Fruit fly (Drosophila melanogaster) whole organism, wandering third instar larva: ENCODE measurements around the gene CG10730.

Source experiments
- Abd-B ChIP-seq: fragments of >200 bp; optimal IDR thresholded peaks from 2 replicates; lab custom pipeline; 2017; ENCODE audit warnings: missing biosample characterization, missing genetic modification characterization
- CG32264 ChIP-seq: fragments of 200-800 bp; sonication (Bioruptor generic); optimal IDR thresholded peaks from 2 replicates; lab custom pipeline; 2016; ENCODE audit warnings: missing biosample characterization, missing genetic modification characterization
- CG9705 ChIP-seq: fragments of 200-800 bp; sonication (Bioruptor generic); optimal IDR thresholded peaks from 2 replicates; lab custom pipeline; 2018; ENCODE audit warnings: missing biosample characterization, mild to moderate bottlenecking, missing genetic modification characterization
- CrebA ChIP-seq: fragments of 200-800 bp; sonication (Bioruptor generic); optimal IDR thresholded peaks from 2 replicates; lab custom pipeline; 2016; ENCODE audit warnings: missing biosample characterization, mild to moderate bottlenecking, missing genetic modification characterization, borderline replicate concordance
- Dfd ChIP-seq: fragments of >200 bp; optimal IDR thresholded peaks from 2 replicates; lab custom pipeline; 2017; ENCODE audit warnings: missing biosample characterization, missing genetic modification characterization
- Dif ChIP-seq: fragments of 200-275, 200-300 bp; sonication (Bioruptor generic); optimal IDR thresholded peaks from 2 replicates; lab custom pipeline; 2018; ENCODE audit warnings: missing biosample characterization, missing genetic modification characterization; ENCODE audit not compliant: partially characterized antibody
- GATAd ChIP-seq: sonication (Bioruptor generic); optimal IDR thresholded peaks from 2 replicates; lab custom pipeline; 2016; ENCODE audit warnings: missing biosample characterization, missing genetic modification characterization
- HLH106 ChIP-seq: fragments of 200-800 bp; optimal IDR thresholded peaks from 3 replicates; lab custom pipeline; 2019; ENCODE audit warnings: missing biosample characterization, mild to moderate bottlenecking, missing genetic modification characterization, moderate library complexity
- Hnf4 ChIP-seq: fragments of 200-800 bp; sonication (Bioruptor generic); optimal IDR thresholded peaks from 2 replicates; lab custom pipeline; 2016; ENCODE audit warnings: missing biosample characterization, mild to moderate bottlenecking, missing genetic modification characterization
- Hr78 ChIP-seq: fragments of >200 bp; optimal IDR thresholded peaks from 2 replicates; lab custom pipeline; 2017; ENCODE audit warnings: missing biosample characterization, missing genetic modification characterization
- Hr83 ChIP-seq: fragments of 200-300 bp; sonication (Bioruptor generic); optimal IDR thresholded peaks from 2 replicates; lab custom pipeline; 2016; ENCODE audit warnings: missing biosample characterization, mild to moderate bottlenecking, missing genetic modification characterization, moderate library complexity; ENCODE audit not compliant: poor library complexity, severe bottlenecking
- Jra ChIP-seq: sonication (Bioruptor generic); optimal IDR thresholded peaks from 2 replicates; lab custom pipeline; 2016; ENCODE audit warnings: missing biosample characterization, missing genetic modification characterization
- Mio ChIP-seq: sonication (Bioruptor generic); optimal IDR thresholded peaks from 2 replicates; lab custom pipeline; 2016; ENCODE audit warnings: missing biosample characterization, missing genetic modification characterization
- Myc ChIP-seq: fragments of >200 bp; optimal IDR thresholded peaks from 2 replicates; lab custom pipeline; 2017
- N ChIP-seq: fragments of >200 bp; optimal IDR thresholded peaks from 2 replicates; lab custom pipeline; 2018; ENCODE audit warnings: missing biosample characterization, missing external identifiers, missing genetic modification characterization
- OdsH ChIP-seq: fragments of 200-800 bp; sonication (Bioruptor generic); optimal IDR thresholded peaks from 2 replicates; lab custom pipeline; 2016; ENCODE audit warnings: missing biosample characterization, mild to moderate bottlenecking, missing genetic modification characterization
- Rel ChIP-seq, 2 experiments: fragments of 200-800 bp; sonication (Bioruptor generic) in 1 of 2; optimal IDR thresholded peaks; 2 replicates in 1 of 2; 3 replicates in 1 of 2; lab custom pipeline; 2016 to 2019; ENCODE audit warnings: mild to moderate bottlenecking in 2 of 2, missing biosample characterization in 2 of 2, missing genetic modification characterization in 2 of 2, moderate library complexity in 1 of 2
- Sp1 ChIP-seq: fragments of 200-800 bp; sonication (Bioruptor generic); optimal IDR thresholded peaks from 3 replicates; lab custom pipeline; 2019; ENCODE audit warnings: missing biosample characterization, mild to moderate bottlenecking, missing genetic modification characterization, moderate library complexity
- Vsx2 ChIP-seq: fragments of 200-300, 225-300 bp; sonication (Bioruptor generic); optimal IDR thresholded peaks from 2 replicates; lab custom pipeline; 2018; ENCODE audit warnings: missing biosample characterization, missing genetic modification characterization; ENCODE audit not compliant: partially characterized antibody
- br ChIP-seq: fragments of 200-800 bp; sonication (Bioruptor generic); optimal IDR thresholded peaks from 2 replicates; lab custom pipeline; 2016; ENCODE audit warnings: missing biosample characterization, missing genetic modification characterization
- brk ChIP-seq: fragments of 200-800 bp; sonication (Bioruptor generic); optimal IDR thresholded peaks from 2 replicates; lab custom pipeline; 2016; ENCODE audit warnings: missing biosample characterization, mild to moderate bottlenecking, missing genetic modification characterization
- dl ChIP-seq, 2 experiments: fragments of 175-275, 200-275 bp in 1 of 2; fragments of 200-275 bp in 1 of 2; sonication (Bioruptor generic); optimal IDR thresholded peaks; lab custom pipeline; 2018; ENCODE audit warnings: mild to moderate bottlenecking in 2 of 2, missing biosample characterization in 2 of 2, missing genetic modification characterization in 2 of 2, moderate library complexity in 2 of 2; ENCODE audit not compliant: partially characterized antibody in 2 of 2, insufficient read depth in 1 of 2
- dmrt93B ChIP-seq: fragments of 200-800 bp; sonication (Bioruptor generic); optimal IDR thresholded peaks from 2 replicates; lab custom pipeline; 2018; ENCODE audit warnings: missing biosample characterization, mild to moderate bottlenecking, missing genetic modification characterization
- dsf ChIP-seq: sonication (Bioruptor generic); optimal IDR thresholded peaks from 2 replicates; lab custom pipeline; 2016; ENCODE audit warnings: missing biosample characterization, missing genetic modification characterization, borderline replicate concordance
- ey ChIP-seq: fragments of 200-800 bp; sonication (Bioruptor generic); optimal IDR thresholded peaks from 2 replicates; lab custom pipeline; 2016; ENCODE audit warnings: missing biosample characterization, missing genetic modification characterization
- foxo ChIP-seq, 2 experiments: fragments of 200-800 bp; sonication (Bioruptor generic); optimal IDR thresholded peaks; 2 replicates in 1 of 2; 3 replicates in 1 of 2; lab custom pipeline; 2016 to 2017; ENCODE audit warnings: missing biosample characterization in 2 of 2, missing genetic modification characterization in 2 of 2
- fru ChIP-seq: fragments of 200-800 bp; sonication (Bioruptor generic); optimal IDR thresholded peaks from 3 replicates; lab custom pipeline; 2016; ENCODE audit warnings: missing biosample characterization, mild to moderate bottlenecking, missing genetic modification characterization
- h ChIP-seq: fragments of 200-800 bp; sonication (Bioruptor generic); optimal IDR thresholded peaks from 3 replicates; lab custom pipeline; 2016; ENCODE audit warnings: missing biosample characterization, mild to moderate bottlenecking, missing genetic modification characterization
- jim ChIP-seq: fragments of 175-275, 200-325 bp; sonication (Bioruptor generic); optimal IDR thresholded peaks from 2 replicates; lab custom pipeline; 2016; ENCODE audit warnings: missing biosample characterization, mild to moderate bottlenecking, missing genetic modification characterization
- lola ChIP-seq: fragments of >200 bp; optimal IDR thresholded peaks from 2 replicates; lab custom pipeline; 2017; ENCODE audit warnings: missing biosample characterization, missing genetic modification characterization
- pan ChIP-seq: fragments of >200 bp; optimal IDR thresholded peaks from 2 replicates; lab custom pipeline; 2017
- psq ChIP-seq: fragments of 200-800 bp; sonication (Bioruptor generic); optimal IDR thresholded peaks from 3 replicates; lab custom pipeline; 2017; ENCODE audit warnings: missing biosample characterization, mild to moderate bottlenecking, missing genetic modification characterization, moderate library complexity
- rgr ChIP-seq: fragments of 200-800 bp; sonication (Bioruptor generic); optimal IDR thresholded peaks from 3 replicates; lab custom pipeline; 2016; ENCODE audit warnings: missing biosample characterization, mild to moderate bottlenecking, missing genetic modification characterization
- sage ChIP-seq: fragments of 200-800 bp; sonication (Bioruptor generic); optimal IDR thresholded peaks from 2 replicates; lab custom pipeline; 2016; ENCODE audit warnings: missing biosample characterization, mild to moderate bottlenecking, missing genetic modification characterization
- sv ChIP-seq: fragments of 200-800 bp; sonication (Bioruptor generic); optimal IDR thresholded peaks from 3 replicates; lab custom pipeline; 2016; ENCODE audit warnings: missing biosample characterization, missing genetic modification characterization
- tai ChIP-seq: sonication (Bioruptor generic); optimal IDR thresholded peaks from 2 replicates; lab custom pipeline; 2016; ENCODE audit warnings: missing biosample characterization, missing genetic modification characterization
- usp ChIP-seq: fragments of >200 bp; optimal IDR thresholded peaks from 2 replicates; lab custom pipeline; 2017; ENCODE audit warnings: missing biosample characterization, missing genetic modification characterization
- woc ChIP-seq: sonication (Bioruptor generic); optimal IDR thresholded peaks from 2 replicates; lab custom pipeline; 2016; ENCODE audit warnings: missing biosample characterization, mild to moderate bottlenecking, missing genetic modification characterization

The CG10730 gene

DNA sequence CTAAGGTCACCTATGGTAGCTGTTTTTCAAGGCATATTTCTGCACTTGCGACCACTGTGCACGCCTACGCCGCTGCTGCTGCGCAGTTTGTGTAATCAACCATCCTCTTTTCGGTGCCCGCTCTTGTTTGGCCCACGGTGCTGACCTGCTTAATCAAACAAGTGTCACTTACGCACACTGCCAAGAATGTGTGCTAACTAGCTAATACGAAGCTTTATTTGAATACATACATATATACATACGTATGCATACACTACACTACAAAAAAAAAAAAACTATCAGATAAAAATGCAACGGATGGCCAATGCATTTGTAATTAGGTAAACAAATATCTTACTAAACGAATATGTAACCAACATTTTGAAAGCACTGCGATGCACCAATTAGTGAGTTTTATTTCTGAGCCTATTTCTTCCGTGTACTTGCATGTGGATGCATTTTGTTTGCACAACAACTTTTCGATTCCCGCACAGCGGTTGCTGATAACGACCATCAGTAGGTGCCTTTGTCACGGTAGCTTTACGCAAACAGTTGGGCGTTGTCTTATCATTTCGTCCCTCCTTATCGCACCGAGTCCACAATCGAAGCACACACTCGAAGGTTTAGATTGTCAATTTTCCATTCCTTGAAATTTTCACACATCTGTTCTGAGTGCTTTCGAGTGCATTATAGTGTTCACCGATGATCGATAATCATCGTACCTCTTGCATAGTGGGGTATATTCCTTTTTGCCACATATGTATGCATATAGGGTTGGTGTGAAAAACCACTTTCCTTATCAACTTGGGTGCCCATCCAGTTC lies 14.5 kb upstream of the CG10730 start:
- TF ChIP-seq Hr78 (GFP tag; lab: Kevin White, UChicago) (no peak), CrebA (GFP tag; lab: Kevin White, UChicago) (no peak), CG9705 (GFP tag; lab: Kevin White, UChicago) (no peak), sage (GFP tag; lab: Kevin White, UChicago) (peak; percentile 33), Dfd (GFP tag; lab: Kevin White, UChicago) (peak; percentile 32), Jra (GFP tag; lab: Kevin White, UChicago) (peak; percentile 80), jim (GFP tag; lab: Kevin White, UChicago) (no peak), HLH106 (tag; lab: Kevin White, UChicago) (peak; percentile 80), dmrt93B (GFP tag; lab: Kevin White, UChicago) (peak; percentile 81), dsf (GFP tag; lab: Kevin White, UChicago) (peak; percentile 51), woc (GFP tag; lab: Kevin White, UChicago) (peak; percentile 63), rgr (GFP tag; lab: Kevin White, UChicago) (peak; percentile 93), psq (GFP tag; lab: Kevin White, UChicago) (peak; percentile 88), Rel (GFP tag; optimal IDR thresholded peaks at IDR 0.05; lab: Kevin White, UChicago) (peak; percentile 50), Rel (tag; optimal IDR thresholded peaks at IDR 0.05; lab: Kevin White, UChicago) (peak; percentile 48), br (peak; percentile 94), Abd-B (GFP tag; lab: Kevin White, UChicago) (no peak), pan (no peak), h (GFP tag; lab: Kevin White, UChicago) (peak; percentile 94), CG32264 (peak; percentile 78), tai (GFP tag; lab: Kevin White, UChicago) (no peak), fru (GFP tag; lab: Kevin White, UChicago) (peak; percentile 96), OdsH (peak; percentile 93), foxo (GFP tag; optimal IDR thresholded peaks at IDR 0.05; lab: Kevin White, UChicago) (peak; percentile 68 to 95), lola (GFP tag; lab: Kevin White, UChicago) (no peak), brk (GFP tag; lab: Kevin White, UChicago) (peak; percentile 94), Sp1 (peak; percentile 92), Hnf4 (GFP tag; lab: Kevin White, UChicago) (peak; percentile 92), N (GFP tag; lab: Kevin White, UChicago) (no peak), Dif (GFP tag; lab: Kevin White, UChicago) (peak; percentile 49), Vsx2 (GFP tag; lab: Kevin White, UChicago) (no peak), sv (GFP tag; lab: Kevin White, UChicago) (peak; percentile 87), GATAd (no peak), ey (GFP tag; lab: Kevin White, UChicago) (peak; percentile 96), Myc (no peak), dl (GFP tag; optimal IDR thresholded peaks at IDR 0.05; lab: Kevin White, UChicago; ENCODE audit: insufficient read depth in 1 of 2, partially characterized antibody in 2 of 2) (no peak), usp (GFP tag; lab: Kevin White, UChicago) (no peak), Mio (GFP tag; lab: Kevin White, UChicago) (peak; percentile 69), Hr83 (peak; percentile 48)

DNA sequence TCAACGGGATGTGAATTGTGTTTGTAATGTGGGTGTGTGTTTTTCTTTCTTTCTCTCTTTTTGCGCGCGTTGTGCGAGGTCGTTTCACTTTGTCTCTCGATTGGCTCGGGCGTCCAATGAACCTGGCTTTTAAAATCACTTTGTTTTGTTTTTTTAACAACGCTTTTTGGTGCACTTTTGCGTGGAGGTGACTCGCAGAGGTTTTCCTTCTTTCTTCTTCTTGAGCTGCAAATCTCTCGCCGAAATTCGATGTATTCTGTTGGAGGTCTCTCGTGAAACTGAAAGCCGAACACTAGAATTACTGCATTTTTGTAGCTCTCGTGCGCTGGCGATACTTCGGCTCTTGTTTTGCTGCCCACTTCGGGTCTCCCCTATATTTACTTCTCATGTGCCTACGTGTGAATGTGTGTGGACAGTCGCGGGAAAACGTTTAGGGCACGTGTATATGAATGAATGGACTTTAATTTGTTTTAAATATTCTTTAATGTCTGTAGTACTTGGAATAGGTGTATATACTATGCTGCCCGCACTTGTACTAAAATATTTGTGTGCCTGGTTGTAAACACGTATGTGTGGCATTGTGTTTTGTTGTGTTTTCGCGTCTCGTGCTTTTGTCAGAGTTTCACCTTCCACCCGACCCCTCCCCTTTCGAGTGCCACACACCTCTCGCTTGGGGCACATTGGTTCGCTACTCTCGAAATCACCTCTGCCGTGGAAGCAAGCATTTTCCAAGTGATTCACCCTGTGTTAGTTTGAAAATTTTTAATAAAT lies 13.0 kb upstream of the CG10730 start, which contains the start of gene fok:
Gene fok (minus strand): TSS at position 286 of the 771 bp plus-strand sequence.
- peak; percentile 98 for TF ChIP-seq Sp1
- TF ChIP-seq h (GFP tag; lab: Kevin White, UChicago), result peak; percentile 99
- TF ChIP-seq Vsx2 (GFP tag; lab: Kevin White, UChicago), result no peak
- TF ChIP-seq dl (GFP tag; optimal IDR thresholded peaks at IDR 0.05; lab: Kevin White, UChicago; ENCODE audit: insufficient read depth in 1 of 2, partially characterized antibody in 2 of 2), result peak; percentile 19 to 48
- peak; percentile 99 for TF ChIP-seq ey (GFP tag; lab: Kevin White, UChicago)
- TF ChIP-seq HLH106 (tag; lab: Kevin White, UChicago), result peak; percentile 98
- peak; percentile 96 for TF ChIP-seq Rel (GFP tag; optimal IDR thresholded peaks at IDR 0.05; lab: Kevin White, UChicago)
- TF ChIP-seq Rel (tag; optimal IDR thresholded peaks at IDR 0.05; lab: Kevin White, UChicago), result peak; percentile 99
- TF ChIP-seq lola (GFP tag; lab: Kevin White, UChicago), result no peak
- peak; percentile 92 for TF ChIP-seq CG32264
- TF ChIP-seq dmrt93B (GFP tag; lab: Kevin White, UChicago), result peak; percentile 97
- TF ChIP-seq Abd-B (GFP tag; lab: Kevin White, UChicago), result no peak
- TF ChIP-seq jim (GFP tag; lab: Kevin White, UChicago), result peak; percentile 46
- TF ChIP-seq Hr83, result peak; percentile 76
- TF ChIP-seq sv (GFP tag; lab: Kevin White, UChicago), result peak; percentile 84
- TF ChIP-seq CrebA (GFP tag; lab: Kevin White, UChicago), result no peak
- peak; percentile 89 for TF ChIP-seq brk (GFP tag; lab: Kevin White, UChicago)
- TF ChIP-seq foxo (GFP tag; optimal IDR thresholded peaks at IDR 0.05; lab: Kevin White, UChicago), result peak; percentile 94 to 99
- TF ChIP-seq Jra (GFP tag; lab: Kevin White, UChicago), result peak; percentile 86
- no peak for TF ChIP-seq Hr78 (GFP tag; lab: Kevin White, UChicago)
- peak; percentile 99 for TF ChIP-seq woc (GFP tag; lab: Kevin White, UChicago)
- peak; percentile 98 for TF ChIP-seq rgr (GFP tag; lab: Kevin White, UChicago)
- TF ChIP-seq tai (GFP tag; lab: Kevin White, UChicago), result peak; percentile 90
- TF ChIP-seq Dif (GFP tag; lab: Kevin White, UChicago), result peak; percentile 27
- TF ChIP-seq CG9705 (GFP tag; lab: Kevin White, UChicago), result peak; percentile 98
- peak; percentile 99 for TF ChIP-seq OdsH
- peak; percentile 96 for TF ChIP-seq psq (GFP tag; lab: Kevin White, UChicago)
- peak; percentile 97 for TF ChIP-seq sage (GFP tag; lab: Kevin White, UChicago)
- TF ChIP-seq Mio (GFP tag; lab: Kevin White, UChicago), result peak; percentile 87
- peak; percentile 67 for TF ChIP-seq Dfd (GFP tag; lab: Kevin White, UChicago)
- TF ChIP-seq Myc, result no peak
- TF ChIP-seq GATAd, result peak; percentile 56
- TF ChIP-seq br, result peak; percentile 99
- peak; percentile 99 for TF ChIP-seq fru (GFP tag; lab: Kevin White, UChicago)
